Worm (Caenorhabditis elegans): Measurements from ENCODE around the gene ZK84.4.

ZK84.4 gene

DNA sequence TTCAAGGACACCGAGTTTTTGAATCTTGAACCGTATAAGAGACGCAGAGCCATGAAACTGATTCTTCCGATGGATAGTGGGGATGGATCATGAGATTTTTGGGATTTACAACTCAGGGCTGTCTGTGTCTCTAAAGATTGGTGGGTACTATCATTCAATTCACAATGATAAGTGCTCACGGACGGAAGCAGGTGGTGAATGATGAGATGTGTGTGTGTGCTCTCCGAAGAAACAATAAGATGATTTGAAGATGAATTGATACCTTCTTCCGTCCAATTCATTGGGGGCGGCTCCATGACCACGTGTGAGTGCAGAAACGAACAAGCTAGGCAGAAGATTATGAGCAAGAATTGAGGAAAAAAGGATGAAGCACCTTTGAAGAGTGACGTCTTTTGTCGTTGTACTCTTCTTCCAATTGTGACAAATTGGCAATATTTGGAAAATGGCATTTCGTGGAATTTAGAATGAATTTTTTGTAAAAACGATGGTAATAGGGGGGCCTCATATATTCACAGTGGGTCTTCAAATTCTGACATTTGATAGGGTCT lies 19.9 kb upstream of the ZK84.4 start:
- peak; percentile 54 for TF ChIP-seq sma-9 (GFP tag; optimal IDR thresholded peaks at IDR 0.05)
- no peak for TF ChIP-seq sma-9 (tag; optimal IDR thresholded peaks at IDR 0.05)
- peak; percentile 27 for TF ChIP-seq C34F6.9 (tag; optimal IDR thresholded peaks at IDR 0.05)
- no peak for TF ChIP-seq lin-13 (GFP tag; optimal IDR thresholded peaks at IDR 0.05)
- no peak for TF ChIP-seq elt-3 (tag; optimal IDR thresholded peaks at IDR 0.05)
- peak in 1 of 2 experiments; percentile 37 for TF ChIP-seq lsy-2 (tag; optimal IDR thresholded peaks at IDR 0.05)
- no peak for TF ChIP-seq nhr-25 (tag; optimal IDR thresholded peaks at IDR 0.05)
- TF ChIP-seq nhr-129 (tag; optimal IDR thresholded peaks at IDR 0.05) = peak; percentile 80
- peak; percentile 6 for TF ChIP-seq mab-5 (tag; optimal IDR thresholded peaks at IDR 0.05)
- no peak for TF ChIP-seq unc-55 (GFP tag; optimal IDR thresholded peaks at IDR 0.05)
- TF ChIP-seq F13H6.1 (tag; optimal IDR thresholded peaks at IDR 0.05) = peak; percentile 65
- no peak for TF ChIP-seq aly-2 (tag; optimal IDR thresholded peaks at IDR 0.05)
- TF ChIP-seq ztf-11 (tag; optimal IDR thresholded peaks at IDR 0.05) = no peak

DNA sequence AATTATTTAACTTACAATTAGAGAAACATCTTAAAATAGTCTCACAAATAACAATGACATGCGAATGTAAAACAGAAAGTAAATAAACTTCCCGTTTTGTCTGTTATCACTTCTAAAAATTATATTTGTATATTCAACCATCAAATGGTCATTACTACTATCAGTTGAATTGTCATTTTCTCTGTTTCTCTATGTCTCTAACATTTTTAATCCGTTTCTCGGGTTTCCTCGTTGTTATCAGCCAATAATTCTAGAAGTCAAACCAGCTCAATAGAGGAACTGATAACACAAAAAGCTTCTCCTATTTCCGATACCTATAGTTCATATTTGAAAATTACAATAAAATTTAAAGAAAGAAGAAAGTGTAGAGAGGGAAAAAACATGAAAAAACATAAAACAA lies 17.9 kb upstream of the ZK84.4 start:
- TF ChIP-seq mbf-1 (tag; optimal IDR thresholded peaks at IDR 0.05) (no peak), snpc-4 (tag; optimal IDR thresholded peaks at IDR 0.05) (no peak), unc-39 (tag; optimal IDR thresholded peaks at IDR 0.05) (no peak), nhr-6 (tag; optimal IDR thresholded peaks at IDR 0.05) (no peak), unc-55 (GFP tag; optimal IDR thresholded peaks at IDR 0.05) (no peak), lsy-2 (tag; optimal IDR thresholded peaks at IDR 0.05) (peak in 1 of 2 experiments; percentile 56), nhr-21 (tag; optimal IDR thresholded peaks at IDR 0.05) (no peak), dmd-4 (tag; optimal IDR thresholded peaks at IDR 0.05) (no peak), sma-9 (GFP tag; optimal IDR thresholded peaks at IDR 0.05) (peak; percentile 84), sma-9 (tag; optimal IDR thresholded peaks at IDR 0.05) (no peak), mab-5 (tag; optimal IDR thresholded peaks at IDR 0.05) (no peak), lin-39 (tag; optimal IDR thresholded peaks at IDR 0.05) (no peak), nhr-12 (tag; optimal IDR thresholded peaks at IDR 0.05) (no peak), skn-1 (tag; optimal IDR thresholded peaks at IDR 0.05) (peak; percentile 89), zag-1 (tag; optimal IDR thresholded peaks at IDR 0.05) (no peak), sma-3 (GFP tag; optimal IDR thresholded peaks at IDR 0.05) (peak; percentile 61), R02D3.7 (tag; optimal IDR thresholded peaks at IDR 0.05) (no peak), egl-27 (tag; optimal IDR thresholded peaks at IDR 0.05) (peak; percentile 13), peb-1 (tag; optimal IDR thresholded peaks at IDR 0.05) (no peak), ZK546.5 (tag; optimal IDR thresholded peaks at IDR 0.05) (no peak), lin-13 (GFP tag; optimal IDR thresholded peaks at IDR 0.05) (peak; percentile 28), ztf-4 (tag; optimal IDR thresholded peaks at IDR 0.05) (no peak), crh-2 (tag; optimal IDR thresholded peaks at IDR 0.05) (peak; percentile 86), elt-1 (tag; optimal IDR thresholded peaks at IDR 0.05) (no peak), F13H6.1 (tag; optimal IDR thresholded peaks at IDR 0.05) (peak; percentile 78), mdl-1 (tag; optimal IDR thresholded peaks at IDR 0.05) (no peak), aly-2 (tag; optimal IDR thresholded peaks at IDR 0.05) (no peak), C34F6.9 (tag; optimal IDR thresholded peaks at IDR 0.05) (no peak), fos-1 (tag; optimal IDR thresholded peaks at IDR 0.05) (peak; percentile 99), lin-11 (tag; optimal IDR thresholded peaks at IDR 0.05) (no peak), unc-62 (GFP tag; optimal IDR thresholded peaks at IDR 0.05) (no peak), alr-1 (tag; optimal IDR thresholded peaks at IDR 0.05) (no peak), sem-4 (tag; optimal IDR thresholded peaks at IDR 0.05) (no peak), Y55F3AM.14 (GFP tag; optimal IDR thresholded peaks at IDR 0.05) (no peak), ztf-1 (GFP tag; conservative IDR thresholded peaks at IDR 0.05) (no peak), nhr-77 (tag; optimal IDR thresholded peaks at IDR 0.05) (no peak), nhr-129 (tag; optimal IDR thresholded peaks at IDR 0.05) (no peak), elt-3 (tag; optimal IDR thresholded peaks at IDR 0.05) (no peak), gmeb-1 (tag; optimal IDR thresholded peaks at IDR 0.05) (peak; percentile 74), ama-1 (optimal IDR thresholded peaks at IDR 0.05) (no peak), blmp-1 (tag; optimal IDR thresholded peaks at IDR 0.05; ENCODE audit: insufficient read depth) (no peak), nhr-10 (tag; optimal IDR thresholded peaks at IDR 0.05) (no peak), ztf-11 (tag; optimal IDR thresholded peaks at IDR 0.05) (no peak), ceh-82 (tag; optimal IDR thresholded peaks at IDR 0.05) (no peak), nhr-11 (tag; optimal IDR thresholded peaks at IDR 0.05) (no peak), nhr-23 (tag; optimal IDR thresholded peaks at IDR 0.05) (no peak), nhr-237 (tag; optimal IDR thresholded peaks at IDR 0.05) (no peak), ceh-16 (tag; optimal IDR thresholded peaks at IDR 0.05) (no peak), nhr-25 (tag; optimal IDR thresholded peaks at IDR 0.05) (no peak)
